Worm (Caenorhabditis elegans) whole organism, L3 larva: Measurements from ENCODE around the gene idpc-7.

Experiments used
- ama-1 ChIP-seq: fragments of 150-350 bp; optimal IDR thresholded peaks from 2 replicates; lab custom pipeline; 2018
- ceh-16 ChIP-seq: sonication (generic microtip); optimal IDR thresholded peaks from 2 replicates; lab custom pipeline; 2017; ENCODE audit warnings: missing biosample characterization, missing genetic modification characterization
- ceh-82 ChIP-seq: fragments of 150-350 bp; optimal IDR thresholded peaks from 2 replicates; lab custom pipeline; 2014; ENCODE audit warnings: missing biosample characterization, missing genetic modification characterization
- ceh-9 ChIP-seq: sonication (generic microtip); optimal IDR thresholded peaks from 2 replicates; lab custom pipeline; 2018; ENCODE audit warnings: missing biosample characterization, missing genetic modification characterization
- egl-27 ChIP-seq: sonication (generic microtip); optimal IDR thresholded peaks from 4 replicates; lab custom pipeline; 2017; ENCODE audit warnings: missing biosample characterization, missing genetic modification reagents, missing genetic modification characterization
- elt-1 ChIP-seq: fragments of 150-350 bp; optimal IDR thresholded peaks from 2 replicates; lab custom pipeline; 2014; ENCODE audit warnings: missing biosample characterization, missing genetic modification characterization
- elt-2 ChIP-seq: sonication (generic microtip); optimal IDR thresholded peaks from 2 replicates; lab custom pipeline; 2016; ENCODE audit warnings: missing genetic modification reagents, mild to moderate bottlenecking, missing genetic modification characterization, missing compliant biosample characterization
- elt-3 ChIP-seq, 3 experiments: fragments of 150-350 bp in 1 of 3; sonication (generic microtip) in 2 of 3; optimal IDR thresholded peaks; 2 replicates in 2 of 3; 4 replicates in 1 of 3; lab custom pipeline; 2014 to 2017; ENCODE audit warnings: missing biosample characterization in 3 of 3, missing genetic modification characterization in 3 of 3
- fkh-10 ChIP-seq: sonication (generic microtip); optimal IDR thresholded peaks from 2 replicates; lab custom pipeline; 2017; ENCODE audit warnings: missing biosample characterization, missing genetic modification reagents, missing genetic modification characterization
- fkh-2 ChIP-seq: fragments of 150-350 bp; optimal IDR thresholded peaks from 2 replicates; lab custom pipeline; 2014; ENCODE audit warnings: missing biosample characterization, missing genetic modification reagents, missing genetic modification characterization
- fos-1 ChIP-seq: fragments of 150-350 bp; optimal IDR thresholded peaks from 2 replicates; lab custom pipeline; 2014; ENCODE audit warnings: missing biosample characterization, missing genetic modification characterization
- hmg-11 ChIP-seq: sonication (generic microtip); optimal IDR thresholded peaks from 2 replicates; lab custom pipeline; 2016; ENCODE audit warnings: missing genetic modification characterization, missing compliant biosample characterization
- jun-1 ChIP-seq: fragments of 150-350 bp; optimal IDR thresholded peaks from 2 replicates; lab custom pipeline; 2014; ENCODE audit warnings: missing biosample characterization, missing genetic modification reagents, missing genetic modification characterization
- lin-15B ChIP-seq: fragments of 150-350 bp; optimal IDR thresholded peaks from 2 replicates; lab custom pipeline; 2014; ENCODE audit warnings: missing biosample characterization, missing genetic modification characterization
- lin-39 ChIP-seq: fragments of 150-350 bp; optimal IDR thresholded peaks from 2 replicates; lab custom pipeline; 2018; ENCODE audit warnings: missing biosample characterization, missing genetic modification reagents, missing genetic modification characterization
- lsy-12 ChIP-seq: sonication (generic microtip); optimal IDR thresholded peaks from 2 replicates; lab custom pipeline; 2016; ENCODE audit warnings: mild to moderate bottlenecking, missing genetic modification characterization, missing compliant biosample characterization
- mdl-1 ChIP-seq: fragments of 150-350 bp; optimal IDR thresholded peaks from 2 replicates; lab custom pipeline; 2014; ENCODE audit warnings: missing biosample characterization, missing genetic modification characterization
- mml-1 ChIP-seq: fragments of 150-350 bp; sonication (generic microtip); optimal IDR thresholded peaks from 3 replicates; lab custom pipeline; 2014; ENCODE audit warnings: missing biosample characterization, missing genetic modification characterization
- nfya-1 ChIP-seq: sonication (generic microtip); optimal IDR thresholded peaks from 2 replicates; lab custom pipeline; 2017; ENCODE audit warnings: missing genetic modification characterization, mild to moderate bottlenecking, missing compliant biosample characterization, antibody characterized with exemption, moderate library complexity; ENCODE audit not compliant: insufficient read depth
- nhr-12 ChIP-seq: fragments of 150-350 bp; optimal IDR thresholded peaks from 2 replicates; lab custom pipeline; 2014; ENCODE audit warnings: missing biosample characterization, missing genetic modification characterization
- nhr-23 ChIP-seq: fragments of 150-350 bp; optimal IDR thresholded peaks from 2 replicates; lab custom pipeline; 2014; ENCODE audit warnings: missing biosample characterization, missing genetic modification reagents, missing genetic modification characterization
- nhr-25 ChIP-seq: sonication (generic microtip); optimal IDR thresholded peaks from 2 replicates; lab custom pipeline; 2017; ENCODE audit warnings: missing biosample characterization, missing genetic modification characterization
- nhr-43 ChIP-seq: sonication (generic microtip); optimal IDR thresholded peaks from 2 replicates; lab custom pipeline; 2016; ENCODE audit warnings: mild to moderate bottlenecking, missing genetic modification characterization, missing compliant biosample characterization; ENCODE audit not compliant: poor library complexity, severe bottlenecking
- nhr-67 ChIP-seq: fragments of 150-350 bp; optimal IDR thresholded peaks from 2 replicates; lab custom pipeline; 2014; ENCODE audit warnings: missing biosample characterization, missing genetic modification characterization
- nhr-77 ChIP-seq: fragments of 150-350 bp; optimal IDR thresholded peaks from 2 replicates; lab custom pipeline; 2014; ENCODE audit warnings: missing biosample characterization, missing genetic modification characterization
- pha-4 ChIP-seq: fragments of 150-350 bp; optimal IDR thresholded peaks from 2 replicates; lab custom pipeline; 2014; ENCODE audit warnings: missing biosample characterization, missing genetic modification reagents, missing genetic modification characterization
- unc-39 ChIP-seq: sonication (generic microtip); optimal IDR thresholded peaks from 4 replicates; lab custom pipeline; 2017; ENCODE audit warnings: missing biosample characterization, missing genetic modification characterization
- unc-62 ChIP-seq: fragments of 150-350 bp; sonication (generic microtip); optimal IDR thresholded peaks from 4 replicates; lab custom pipeline; 2014; ENCODE audit warnings: missing biosample characterization, missing genetic modification reagents, missing genetic modification characterization
- ztf-11 ChIP-seq: fragments of 150-350 bp; optimal IDR thresholded peaks from 2 replicates; lab custom pipeline; 2014; ENCODE audit warnings: missing biosample characterization, missing genetic modification characterization
- ztf-4 ChIP-seq: fragments of 150-350 bp; optimal IDR thresholded peaks from 2 replicates; lab custom pipeline; 2014; ENCODE audit warnings: missing biosample characterization, missing genetic modification characterization

The idpc-7 gene

ce11 chrV:9625122-9625521 is 6.3 kb upstream of the idpc-7 start, which contains the start of gene idpc-4:
Gene idpc-4 (plus strand): TSS chrV:9625422.
- no peak for TF ChIP-seq mml-1 (tag; lab: Kevin White, UChicago)
- TF ChIP-seq unc-62 (GFP tag; lab: Kevin White, UChicago): no peak
- TF ChIP-seq lsy-12 (tag; lab: Kevin White, UChicago): no peak
- no peak for TF ChIP-seq elt-2 (tag; lab: Kevin White, UChicago)
- TF ChIP-seq nhr-77 (tag; lab: Kevin White, UChicago): no peak
- no peak for TF ChIP-seq lin-15B (tag; lab: Kevin White, UChicago)
- no peak for TF ChIP-seq fos-1 (tag; lab: Kevin White, UChicago)
- TF ChIP-seq elt-1 (tag; lab: Kevin White, UChicago): no peak
- no peak for TF ChIP-seq nhr-67 (tag; lab: Kevin White, UChicago)
- no peak for TF ChIP-seq fkh-10 (GFP tag; lab: Kevin White, UChicago)
- TF ChIP-seq hmg-11: no peak
- TF ChIP-seq jun-1: no peak
- TF ChIP-seq ztf-11 (tag; lab: Kevin White, UChicago): no peak
- TF ChIP-seq ceh-16 (tag; lab: Kevin White, UChicago): no peak
- TF ChIP-seq mdl-1 (tag; lab: Kevin White, UChicago): no peak
- no peak for TF ChIP-seq ceh-9 (tag; lab: Kevin White, UChicago)
- TF ChIP-seq ceh-82 (tag; lab: Kevin White, UChicago): no peak
- no peak for TF ChIP-seq lin-39 (tag; lab: Kevin White, UChicago)

ce11 chrV:9622834-9623233 is 4.0 kb upstream of the idpc-7 start, which contains the start of gene idpc-5:
Gene idpc-5 (minus strand): TSS chrV:9622934.
- TF ChIP-seq fkh-2 (tag; lab: Kevin White, UChicago) (no peak), ama-1 (lab: Kevin White, UChicago) (no peak), ceh-82 (tag; lab: Kevin White, UChicago) (no peak), nhr-77 (tag; lab: Kevin White, UChicago) (no peak)
- TF ChIP-seq, all 47 proteins: peak for 0

- TF ChIP-seq ceh-82 (tag; lab: Kevin White, UChicago) (no peak), unc-39 (tag; lab: Kevin White, UChicago) (no peak), pha-4 (tag; lab: Kevin White, UChicago) (peak; percentile 51), nhr-25 (tag; lab: Kevin White, UChicago) (no peak), elt-3 (tag; optimal IDR thresholded peaks at IDR 0.05; lab: Kevin White, UChicago) (no peak)
- TF ChIP-seq, all 47 proteins: peak for 1
Measured at ce11 chrV:9621437-9621836, 2.6 kb upstream of the idpc-7 start.

ce11 chrV:9620417-9620816 is 1.6 kb upstream of the idpc-7 start:
- TF ChIP-seq ztf-4 (tag; lab: Kevin White, UChicago) (no peak), unc-39 (tag; lab: Kevin White, UChicago) (no peak), elt-1 (tag; lab: Kevin White, UChicago) (no peak), ztf-11 (tag; lab: Kevin White, UChicago) (no peak)

- TF ChIP-seq nfya-1 (no peak), nhr-23 (tag; lab: Kevin White, UChicago) (no peak), nhr-77 (tag; lab: Kevin White, UChicago) (no peak), nhr-43 (tag; lab: Kevin White, UChicago) (no peak), ama-1 (lab: Kevin White, UChicago) (no peak), fkh-2 (tag; lab: Kevin White, UChicago) (no peak)
- TF ChIP-seq, all 47 proteins: peak for 0
Measured at ce11 chrV:9619850-9620249, 1.0 kb upstream of the idpc-7 start, which contains the start of gene idpc-6. Gene idpc-6 (plus strand): TSS chrV:9620150.

ce11 chrV:9618420-9618819 is 399 bp downstream of the idpc-7 start:
- TF ChIP-seq unc-62 (GFP tag; lab: Kevin White, UChicago) (no peak), egl-27 (tag; lab: Kevin White, UChicago) (no peak), nhr-12 (no peak), fkh-2 (tag; lab: Kevin White, UChicago) (no peak), ceh-16 (tag; lab: Kevin White, UChicago) (no peak), ama-1 (lab: Kevin White, UChicago) (no peak), mdl-1 (tag; lab: Kevin White, UChicago) (no peak), elt-2 (tag; lab: Kevin White, UChicago) (no peak)
- TF ChIP-seq, all 47 proteins: peak for 0
